Fruit fly (Drosophila melanogaster): ENCODE data around the gene CG31279.
A peak's percentile ranks its signal among the peaks of the same experiment; 100 is the strongest.

The CG31279 gene

dm6 chr3R:16469501-16470263 lies 39.2 kb downstream of the CG31279 start, which contains the start of the genes CG42232 and CSN5 (continued):
- TF ChIP-seq knrl (GFP tag; IDR thresholded peaks at IDR 0.05; ENCODE audit: partially characterized antibody) (no peak), CG3838 (GFP tag; optimal IDR thresholded peaks at IDR 0.05) (no peak), lilli (GFP tag; optimal IDR thresholded peaks at IDR 0.05) (no peak), seq (GFP tag; IDR thresholded peaks at IDR 0.05) (no peak), pzg (GFP tag; optimal IDR thresholded peaks at IDR 0.05) (peak; percentile 50), NFAT (GFP tag; IDR thresholded peaks at IDR 0.05) (no peak), CG2120 (GFP tag; optimal IDR thresholded peaks at IDR 0.05) (no peak), nmo (GFP tag; optimal IDR thresholded peaks at IDR 0.05) (peak; percentile 84), Nf-YA (GFP tag; IDR thresholded peaks at IDR 0.05) (no peak), CG7839 (tag; optimal IDR thresholded peaks at IDR 0.05) (no peak), sc (optimal IDR thresholded peaks at IDR 0.05) (no peak), sc (GFP tag; optimal IDR thresholded peaks at IDR 0.05) (no peak), vfl (GFP tag; optimal IDR thresholded peaks at IDR 0.05) (no peak), Usf (GFP tag; optimal IDR thresholded peaks at IDR 0.05) (peak; percentile 13), CG9215 (GFP tag; IDR thresholded peaks at IDR 0.05) (no peak), ara (GFP tag; IDR thresholded peaks at IDR 0.05) (peak; percentile 47; the same call in 1 of the 2 replicates), gsb-n (tag; optimal IDR thresholded peaks at IDR 0.05) (no peak), CG14014 (GFP tag; IDR thresholded peaks at IDR 0.05) (peak; percentile 55; the same call in 1 of the 2 replicates), HLHmδ (GFP tag; optimal IDR thresholded peaks at IDR 0.05) (no peak), tio (GFP tag; optimal IDR thresholded peaks at IDR 0.05) (peak; percentile 41), ind (GFP tag; optimal IDR thresholded peaks at IDR 0.05) (no peak), CG12391 (tag; optimal IDR thresholded peaks at IDR 0.05) (peak; percentile 82), Camta (GFP tag; optimal IDR thresholded peaks at IDR 0.05) (peak; percentile 22), CG12219 (GFP tag; optimal IDR thresholded peaks at IDR 0.05) (no peak), CG4854 (GFP tag; optimal IDR thresholded peaks at IDR 0.05) (no peak), wdn (GFP tag; IDR thresholded peaks at IDR 0.05) (no peak), Aef1 (GFP tag; IDR thresholded peaks at IDR 0.05) (peak; percentile 11; the same call in 1 of the 3 replicates), Dp (GFP tag; optimal IDR thresholded peaks at IDR 0.05) (peak; percentile 46), trem (tag; optimal IDR thresholded peaks at IDR 0.05) (peak; percentile 99), Pdp1 (GFP tag; optimal IDR thresholded peaks at IDR 0.05) (peak in 1 of 2 experiments; percentile 36), Med (GFP tag) (no peak), Nf-YC (tag; optimal IDR thresholded peaks at IDR 0.05) (no peak), btn (GFP tag; optimal IDR thresholded peaks at IDR 0.05) (no peak), mirr (GFP tag; optimal IDR thresholded peaks at IDR 0.05) (no peak), CG12155 (GFP tag; optimal IDR thresholded peaks at IDR 0.05) (peak; percentile 55), cwo (GFP tag; optimal IDR thresholded peaks at IDR 0.05) (no peak), unpg (GFP tag; optimal IDR thresholded peaks at IDR 0.05) (no peak), CG31365 (tag; optimal IDR thresholded peaks at IDR 0.05) (no peak), CG10431 (GFP tag; optimal IDR thresholded peaks at IDR 0.05) (no peak), Doc2 (GFP tag; IDR thresholded peaks at IDR 0.05) (no peak), CG10209 (GFP tag; optimal IDR thresholded peaks at IDR 0.05) (no peak), z (GFP tag; IDR thresholded peaks at IDR 0.05) (no peak), wor (GFP tag; IDR thresholded peaks at IDR 0.05) (no peak), hb (GFP tag; IDR thresholded peaks at IDR 0.05; ENCODE audit: partially characterized antibody) (no peak), corto (GFP tag; optimal IDR thresholded peaks at IDR 0.05) (no peak), zfh2 (GFP tag; optimal IDR thresholded peaks at IDR 0.05) (peak; percentile 44), fd102C (GFP tag; optimal IDR thresholded peaks at IDR 0.05) (no peak), D (optimal IDR thresholded peaks at IDR 0.05) (no peak), D (GFP tag; optimal IDR thresholded peaks at IDR 0.05) (no peak), CG15696 (tag; optimal IDR thresholded peaks at IDR 0.05) (peak; percentile 60)

Data from whole organism, embryonic.